Worm (Caenorhabditis elegans) whole organism, L4 larva: ENCODE results near the gene irld-6.

Source experiments
- D1046.2 ChIP-seq: fragments of 200-800 bp; sonication (Bioruptor generic); IDR thresholded peaks from 2 replicates; pipeline ENCODE4 v1.3.6; 2022; ENCODE audit warnings: missing genetic modification characterization, missing compliant biosample characterization
- F26F4.8 ChIP-seq: fragments of 200-800 bp; sonication (Bioruptor generic); conservative IDR thresholded peaks from 2 replicates; pipeline ENCODE4 v1.3.6; 2022; ENCODE audit warnings: missing genetic modification characterization, missing compliant biosample characterization
- T26A8.4 ChIP-seq: fragments of 200-800 bp; sonication (Bioruptor generic); IDR thresholded peaks from 2 replicates; pipeline ENCODE4 v1.3.6; 2022; ENCODE audit warnings: missing genetic modification characterization, missing compliant biosample characterization
- aly-2 ChIP-seq: sonication (generic microtip); optimal IDR thresholded peaks from 2 replicates; lab custom pipeline; 2018; ENCODE audit warnings: missing biosample characterization, missing genetic modification characterization
- attf-4 ChIP-seq: sonication (generic microtip); optimal IDR thresholded peaks from 3 replicates; lab custom pipeline; 2017; ENCODE audit warnings: missing biosample characterization, missing genetic modification characterization
- ces-1 ChIP-seq: fragments of 150-350 bp; sonication (generic microtip); optimal IDR thresholded peaks from 4 replicates; lab custom pipeline; 2014; ENCODE audit warnings: missing biosample characterization, missing genetic modification reagents, missing genetic modification characterization
- daf-12 ChIP-seq: fragments of 150-350 bp; optimal IDR thresholded peaks from 2 replicates; lab custom pipeline; 2014; ENCODE audit warnings: missing biosample characterization, missing genetic modification reagents, missing genetic modification characterization
- daf-16 ChIP-seq, 3 experiments: sonication (generic microtip); optimal IDR thresholded peaks; 2 replicates each; lab custom pipeline; 2016 to 2017; ENCODE audit warnings: missing genetic modification characterization in 3 of 3, missing genetic modification reagents in 3 of 3, mild to moderate bottlenecking in 2 of 3, missing compliant biosample characterization in 2 of 3, missing biosample characterization in 1 of 3, moderate library complexity in 1 of 3
- daf-19 ChIP-seq: fragments of 200-800 bp; sonication (Bioruptor generic); conservative IDR thresholded peaks from 2 replicates; pipeline ENCODE4 v1.3.6; 2022; ENCODE audit warnings: missing genetic modification characterization, missing compliant biosample characterization
- daf-8 ChIP-seq: fragments of 200-800 bp; sonication (Bioruptor generic); IDR thresholded peaks from 2 replicates; pipeline ENCODE4 v1.3.6; 2022; ENCODE audit warnings: missing genetic modification characterization, missing compliant biosample characterization
- dmd-6 ChIP-seq: fragments of 200-800 bp; sonication (Bioruptor generic); IDR thresholded peaks from 2 replicates; pipeline ENCODE4 v1.3.6; 2022; ENCODE audit warnings: missing genetic modification reagents, missing genetic modification characterization, missing compliant biosample characterization
- dmd-8 ChIP-seq: fragments of 200-800 bp; sonication (Bioruptor generic); IDR thresholded peaks from 2 replicates; pipeline ENCODE4 v1.3.6; 2022; ENCODE audit warnings: missing genetic modification characterization, missing compliant biosample characterization
- dpl-1 ChIP-seq: fragments of 150-350 bp; optimal IDR thresholded peaks from 2 replicates; lab custom pipeline; 2014; ENCODE audit warnings: missing biosample characterization, missing genetic modification reagents, missing genetic modification characterization
- duxl-1 ChIP-seq: sonication (generic microtip); optimal IDR thresholded peaks from 2 replicates; lab custom pipeline; 2016; ENCODE audit warnings: mild to moderate bottlenecking, missing genetic modification characterization, moderate library complexity, missing compliant biosample characterization; ENCODE audit not compliant: poor library complexity
- dve-1 ChIP-seq: sonication (generic microtip); optimal IDR thresholded peaks from 2 replicates; lab custom pipeline; 2017; ENCODE audit warnings: antibody characterized with exemption, mild to moderate bottlenecking, missing genetic modification characterization, missing compliant biosample characterization; ENCODE audit not compliant: insufficient read depth
- egl-43 ChIP-seq: fragments of 200-800 bp; sonication (Bioruptor generic); IDR thresholded peaks from 2 replicates; pipeline ENCODE4 v1.3.6; 2022; ENCODE audit warnings: missing genetic modification reagents, missing genetic modification characterization, missing compliant biosample characterization
- hlh-11 ChIP-seq: fragments of 200-800 bp; sonication (Bioruptor generic); optimal IDR thresholded peaks from 2 replicates; lab custom pipeline; 2018; ENCODE audit warnings: mild to moderate bottlenecking, missing genetic modification characterization, missing compliant biosample characterization
- hlh-30 ChIP-seq: sonication (generic microtip); optimal IDR thresholded peaks from 2 replicates; lab custom pipeline; 2017; ENCODE audit warnings: antibody characterized with exemption, mild to moderate bottlenecking, missing genetic modification characterization, missing compliant biosample characterization; ENCODE audit not compliant: insufficient read depth
- lin-1 ChIP-seq: fragments of 200-800 bp; sonication (Bioruptor generic); IDR thresholded peaks from 2 replicates; pipeline ENCODE4 v1.3.6; 2022; ENCODE audit warnings: missing genetic modification reagents, missing genetic modification characterization, missing compliant biosample characterization
- mes-2 ChIP-seq: sonication (generic microtip); optimal IDR thresholded peaks from 2 replicates; lab custom pipeline; 2016; ENCODE audit warnings: missing genotype, mild to moderate bottlenecking, missing genetic modification characterization, missing compliant biosample characterization; ENCODE audit not compliant: poor library complexity, severe bottlenecking
- mxl-2 ChIP-seq: fragments of 200-800 bp; sonication (Bioruptor generic); conservative IDR thresholded peaks from 2 replicates; pipeline ENCODE4 v1.3.6; 2022; ENCODE audit warnings: missing genetic modification reagents, missing genetic modification characterization, missing compliant biosample characterization
- mxl-3 ChIP-seq: fragments of 200-800 bp; sonication (Bioruptor generic); optimal IDR thresholded peaks from 2 replicates; lab custom pipeline; 2018; ENCODE audit warnings: mild to moderate bottlenecking, missing genetic modification characterization, missing compliant biosample characterization
- nhr-11 ChIP-seq: fragments of 150-350 bp; optimal IDR thresholded peaks from 2 replicates; lab custom pipeline; 2014; ENCODE audit warnings: missing biosample characterization, missing genetic modification characterization
- nhr-111 ChIP-seq: fragments of 200-800 bp; sonication (Bioruptor generic); optimal IDR thresholded peaks from 2 replicates; lab custom pipeline; 2018; ENCODE audit warnings: mild to moderate bottlenecking, missing genetic modification characterization, missing compliant biosample characterization
- nhr-28 ChIP-seq: fragments of 150-350 bp; optimal IDR thresholded peaks from 2 replicates; lab custom pipeline; 2014; ENCODE audit warnings: missing biosample characterization, missing genetic modification characterization
- nhr-42 ChIP-seq: fragments of 200-800 bp; sonication (Bioruptor generic); IDR thresholded peaks from 2 replicates; pipeline ENCODE4 v1.3.6; 2022; ENCODE audit warnings: missing genetic modification characterization, missing compliant biosample characterization
- nhr-48 ChIP-seq: sonication (generic microtip); optimal IDR thresholded peaks from 2 replicates; lab custom pipeline; 2016; ENCODE audit warnings: mild to moderate bottlenecking, missing genetic modification characterization, missing compliant biosample characterization
- nhr-77 ChIP-seq: fragments of 150-350 bp; optimal IDR thresholded peaks from 2 replicates; lab custom pipeline; 2014; ENCODE audit warnings: missing biosample characterization, missing genetic modification characterization
- php-3 ChIP-seq: fragments of 200-800 bp; sonication (Bioruptor generic); IDR thresholded peaks from 2 replicates; pipeline ENCODE4 v1.3.6; 2022; ENCODE audit warnings: missing genetic modification reagents, missing genetic modification characterization, missing compliant biosample characterization
- pqm-1 ChIP-seq: sonication (generic microtip); optimal IDR thresholded peaks from 2 replicates; lab custom pipeline; 2017; ENCODE audit warnings: missing biosample characterization, missing genetic modification characterization
- set-16 ChIP-seq: fragments of 200-800 bp; sonication (Bioruptor generic); IDR thresholded peaks from 2 replicates; pipeline ENCODE4 v1.3.6; 2022; ENCODE audit warnings: missing genetic modification reagents, missing genetic modification characterization, missing compliant biosample characterization
- skn-1 ChIP-seq: fragments of 150-350 bp; optimal IDR thresholded peaks from 2 replicates; lab custom pipeline; 2014; ENCODE audit warnings: missing biosample characterization, missing genetic modification characterization
- snpc-1.2 ChIP-seq: fragments of 200-800 bp; sonication (Bioruptor generic); IDR thresholded peaks from 2 replicates; pipeline ENCODE4 v1.3.6; 2022; ENCODE audit warnings: missing genetic modification reagents, missing genetic modification characterization, missing compliant biosample characterization
- spr-1 ChIP-seq: sonication (generic microtip); optimal IDR thresholded peaks from 2 replicates; lab custom pipeline; 2016; ENCODE audit warnings: mild to moderate bottlenecking, missing genetic modification characterization, missing compliant biosample characterization
- tra-1 ChIP-seq: fragments of 200-800 bp; sonication (Bioruptor generic); IDR thresholded peaks from 2 replicates; pipeline ENCODE4 v1.3.6; 2022; ENCODE audit warnings: missing genetic modification reagents, missing genetic modification characterization, missing compliant biosample characterization
- unc-130 ChIP-seq: sonication (generic microtip); optimal IDR thresholded peaks from 2 replicates; lab custom pipeline; 2016; ENCODE audit warnings: missing genetic modification reagents, missing genetic modification characterization, missing compliant biosample characterization
- zag-1 ChIP-seq: fragments of 150-350 bp; optimal IDR thresholded peaks from 2 replicates; lab custom pipeline; 2014; ENCODE audit warnings: missing biosample characterization, missing genetic modification characterization
- zip-11 ChIP-seq: fragments of 200-800 bp; sonication (Bioruptor generic); IDR thresholded peaks from 2 replicates; pipeline ENCODE4 v1.3.6; 2022; ENCODE audit warnings: missing genetic modification characterization, missing compliant biosample characterization
- ztf-7 ChIP-seq: fragments of 150-350 bp; optimal IDR thresholded peaks from 2 replicates; lab custom pipeline; 2014; ENCODE audit warnings: missing biosample characterization, missing genetic modification characterization

irld-6 gene

ce11 chrV:10750630-10751029, 6.0 kb downstream of the irld-6 start, which contains the start of gene F28H7.3:
TSS of gene F28H7.3 (minus strand) at chrV:10750788.
- peak; percentile 49 for TF ChIP-seq nhr-77 (tag; lab: Kevin White, UChicago)
- TF ChIP-seq dmd-8 (GFP tag; lab: Robert Waterston, UW) = no peak
- TF ChIP-seq php-3 (GFP tag; lab: Robert Waterston, UW) = 0 out of 2 replicates have a peak, but pooled peaks have one; percentile 45
- TF ChIP-seq dmd-6 = peak; percentile 97
- peak; percentile 65 for TF ChIP-seq hlh-11
- peak; percentile 61; the same call in 1 of the 2 replicates for TF ChIP-seq lin-1 (GFP tag; lab: Robert Waterston, UW)
- TF ChIP-seq aly-2 = no peak
- TF ChIP-seq pqm-1 (tag; lab: Kevin White, UChicago) = peak; percentile 94
- TF ChIP-seq daf-16 (GFP tag; optimal IDR thresholded peaks at IDR 0.05; lab: Kevin White, UChicago) = no peak
- TF ChIP-seq daf-16 (tag; optimal IDR thresholded peaks at IDR 0.05; lab: Kevin White, UChicago) = peak; percentile 51
- peak; percentile 46 for TF ChIP-seq mxl-3 (GFP tag; lab: Kevin White, UChicago)
- TF ChIP-seq nhr-48 (tag; lab: Kevin White, UChicago) = peak; percentile 41
- peak; percentile 77 for TF ChIP-seq dve-1
- no peak for TF ChIP-seq ztf-7 (tag; lab: Kevin White, UChicago)
- TF ChIP-seq tra-1 (GFP tag; lab: Robert Waterston, UW) = peak; percentile 45; the same call in 1 of the 2 replicates
- TF ChIP-seq nhr-28 (tag; lab: Kevin White, UChicago) = peak; percentile 73
- TF ChIP-seq, all 104 proteins: peak for 12

- TF ChIP-seq set-16 (GFP tag; lab: Robert Waterston, UW) = no peak
- TF ChIP-seq unc-130 = no peak
- no peak for TF ChIP-seq nhr-111 (GFP tag; lab: Kevin White, UChicago)
- TF ChIP-seq nhr-42 (GFP tag; lab: Robert Waterston, UW) = no peak
- no peak for TF ChIP-seq F26F4.8
- TF ChIP-seq skn-1 (tag; lab: Kevin White, UChicago) = no peak
- TF ChIP-seq dmd-6 = no peak
These were observed 9.2 kb downstream of the irld-6 start, which contains the start of the genes selt-1.2 and F28H7.2 for ce11 chrV:10747263-10747951. TSS of gene selt-1.2 (minus strand) at chrV:10747363. TSS of gene F28H7.2 (plus strand) at chrV:10747901.

DNA sequence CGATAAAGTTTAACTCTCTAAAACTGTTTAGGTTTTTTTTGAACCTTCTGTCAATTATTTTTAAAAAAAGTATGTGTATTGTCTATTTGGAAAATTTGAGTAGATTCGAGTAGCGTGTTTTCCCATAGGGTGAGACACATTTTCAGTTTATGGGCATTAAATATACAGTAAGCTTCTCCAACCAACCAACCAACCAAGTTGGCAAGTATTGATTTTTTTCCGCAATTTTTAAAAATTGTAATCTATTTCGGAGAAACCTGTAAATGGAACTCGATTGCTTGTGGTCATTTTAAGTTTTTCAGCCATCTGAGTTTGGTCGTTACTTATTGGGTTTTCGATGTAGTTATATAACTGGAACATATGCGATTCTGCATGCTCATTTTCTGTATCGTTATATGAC, 11.6 kb downstream of the irld-6 start, which contains the start of gene srj-21:
srj-21 (plus strand) TSS at position 301 of the 400 bp plus-strand sequence.
- TF ChIP-seq egl-43 (GFP tag; lab: Robert Waterston, UW) (no peak), T26A8.4 (GFP tag; lab: Robert Waterston, UW) (no peak), mxl-2 (no peak), zip-11 (GFP tag; lab: Robert Waterston, UW) (no peak), ces-1 (GFP tag; lab: Kevin White, UChicago) (no peak), nhr-11 (no peak), daf-8 (GFP tag; lab: Robert Waterston, UW) (no peak), zag-1 (tag; lab: Kevin White, UChicago) (no peak), daf-12 (tag; lab: Kevin White, UChicago) (no peak), tra-1 (GFP tag; lab: Robert Waterston, UW) (no peak), hlh-30 (tag; lab: Kevin White, UChicago) (no peak)

- no peak for TF ChIP-seq snpc-1.2 (GFP tag; lab: Robert Waterston, UW)
- TF ChIP-seq attf-4 (tag; lab: Kevin White, UChicago) = no peak
- no peak for TF ChIP-seq unc-130
- TF ChIP-seq mes-2 = no peak
- TF ChIP-seq dve-1 = no peak
- no peak for TF ChIP-seq spr-1
- no peak for TF ChIP-seq D1046.2 (GFP tag; lab: Robert Waterston, UW)
- TF ChIP-seq dpl-1 (GFP tag; lab: Kevin White, UChicago) = no peak
- no peak for TF ChIP-seq daf-19 (GFP tag; lab: Robert Waterston, UW)
- no peak for TF ChIP-seq duxl-1 (tag; lab: Kevin White, UChicago)
- TF ChIP-seq dmd-6 = no peak
These were observed 12.9 kb downstream of the irld-6 start, which contains the start of gene srj-22 for ce11 chrV:10743649-10744048. TSS of gene srj-22 (minus strand) at chrV:10743749.
